Worm (Caenorhabditis elegans): Measurements from ENCODE around the gene K03B4.2.

The K03B4.2 gene

DNA sequence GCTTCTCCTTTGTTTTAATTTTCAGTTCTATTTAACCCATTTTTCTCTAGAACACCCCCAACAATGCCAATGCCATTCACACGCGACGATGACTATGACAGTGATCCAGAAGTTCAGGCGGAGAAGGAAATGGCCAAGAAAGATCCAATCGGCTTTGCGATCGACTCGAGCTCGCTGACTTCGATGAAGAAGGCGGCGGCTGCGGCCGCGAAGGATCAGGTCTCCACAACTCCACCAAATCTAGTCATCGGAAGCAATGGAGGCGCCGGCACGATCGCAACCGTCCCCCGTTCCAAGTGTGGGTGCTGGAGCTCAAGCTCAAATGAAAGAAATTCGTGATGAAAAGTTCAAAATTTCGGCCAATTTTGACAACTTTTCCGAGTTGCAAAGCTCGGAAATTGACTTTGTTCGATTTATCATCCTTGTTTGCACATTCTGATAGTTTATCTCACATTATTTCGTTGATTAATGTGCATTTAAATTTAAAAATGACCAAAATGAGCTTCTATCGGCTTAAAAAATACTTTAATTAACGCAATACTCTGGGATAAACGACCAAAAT, at the start of gene K03B4.2:
Gene K03B4.2 (plus strand): TSS at position 51 of the 562 bp plus-strand sequence.
- no peak for TF ChIP-seq sea-2 (GFP tag; IDR thresholded peaks at IDR 0.05)
- peak; percentile 67; the same call in 1 of the 2 replicates for TF ChIP-seq Y79H2A.3 (GFP tag; conservative IDR thresholded peaks at IDR 0.05)
- TF ChIP-seq snpc-1.1 (tag; optimal IDR thresholded peaks at IDR 0.05; ENCODE audit: insufficient read depth): no peak
- no peak for TF ChIP-seq ccch-3 (GFP tag; optimal IDR thresholded peaks at IDR 0.05)
- TF ChIP-seq ama-1 (optimal IDR thresholded peaks at IDR 0.05): peak; percentile 59
- no peak for TF ChIP-seq ama-1 (GFP tag; optimal IDR thresholded peaks at IDR 0.05)
- TF ChIP-seq Y56A3A.18 (GFP tag; IDR thresholded peaks at IDR 0.05): 0 out of 2 replicates have a peak, but pooled peaks have one; percentile 7
- 0 out of 2 replicates have a peak, but pooled peaks have one; percentile 45 for TF ChIP-seq cebp-2 (GFP tag; IDR thresholded peaks at IDR 0.05)
- TF ChIP-seq nfyb-1 (GFP tag; IDR thresholded peaks at IDR 0.05): 0 out of 2 replicates have a peak, but pooled peaks have one; percentile 32
- peak in 1 of 3 experiments; percentile 15 for TF ChIP-seq lin-35 (GFP tag; optimal IDR thresholded peaks at IDR 0.05)
- peak; percentile 64 for TF ChIP-seq zfh-2 (GFP tag; conservative IDR thresholded peaks at IDR 0.05)
- no peak for TF ChIP-seq lin-40 (tag; optimal IDR thresholded peaks at IDR 0.05)
- TF ChIP-seq madf-8 (GFP tag; conservative IDR thresholded peaks at IDR 0.05): 0 out of 2 replicates have a peak, but pooled peaks have one; percentile 12
- peak; percentile 43; the same call in 1 of the 2 replicates for TF ChIP-seq mcd-1 (GFP tag; IDR thresholded peaks at IDR 0.05)
- TF ChIP-seq madf-6 (GFP tag; IDR thresholded peaks at IDR 0.05): peak; percentile 34
- peak; percentile 38; the same call in 1 of the 2 replicates for TF ChIP-seq madf-3 (GFP tag; IDR thresholded peaks at IDR 0.05)
- TF ChIP-seq egrh-3 (GFP tag; IDR thresholded peaks at IDR 0.05): 0 out of 2 replicates have a peak, but pooled peaks have one; percentile 26
- TF ChIP-seq egl-18 (GFP tag; IDR thresholded peaks at IDR 0.05): 0 out of 2 replicates have a peak, but pooled peaks have one; percentile 19
- TF ChIP-seq pbrm-1 (GFP tag; IDR thresholded peaks at IDR 0.05): 0 out of 2 replicates have a peak, but pooled peaks have one; percentile 14
- TF ChIP-seq zim-3 (tag; optimal IDR thresholded peaks at IDR 0.05): peak; percentile 11
- TF ChIP-seq Y53G8AR.9 (GFP tag; conservative IDR thresholded peaks at IDR 0.05): peak; percentile 69; the same call in 1 of the 2 replicates

ce11 chrV:4640501-4641150, 47.2 kb upstream of the K03B4.2 start:
- TF ChIP-seq ceh-58 (GFP tag; IDR thresholded peaks at IDR 0.05): no peak
- peak; percentile 32 for TF ChIP-seq nhr-80 (tag; optimal IDR thresholded peaks at IDR 0.05)

DNA sequence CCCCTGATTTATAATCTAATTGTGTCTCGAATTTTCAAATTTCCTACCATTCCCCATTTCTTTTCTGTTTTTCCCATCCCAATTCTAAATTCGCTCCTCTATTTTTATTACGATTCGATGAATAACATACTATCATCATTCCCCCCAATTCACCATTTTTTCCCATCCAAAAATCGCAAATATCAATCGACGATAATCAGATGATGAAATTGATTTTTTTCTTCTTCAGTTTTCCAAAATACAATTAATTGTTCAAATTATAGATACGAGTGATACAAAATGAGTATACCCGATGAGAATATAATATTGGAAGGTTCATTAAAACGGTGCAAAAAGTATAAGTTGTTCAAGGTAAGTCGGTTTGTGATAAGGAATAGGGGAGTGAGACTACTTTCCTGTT, 45.1 kb upstream of the K03B4.2 start, which contains the start of gene soc-1:
Gene soc-1 (plus strand): TSS at position 262 of the 400 bp plus-strand sequence.
- TF ChIP-seq zim-3 (tag; optimal IDR thresholded peaks at IDR 0.05) (no peak), lir-1 (GFP tag; conservative IDR thresholded peaks at IDR 0.05) (no peak), sdz-38 (tag; optimal IDR thresholded peaks at IDR 0.05) (no peak), lsy-27 (tag; optimal IDR thresholded peaks at IDR 0.05; ENCODE audit: borderline replicate concordance, insufficient read depth) (no peak), mel-28 (tag; optimal IDR thresholded peaks at IDR 0.05; ENCODE audit: borderline replicate concordance) (no peak), cebp-1 (GFP tag; IDR thresholded peaks at IDR 0.05) (no peak), cebp-1 (tag; optimal IDR thresholded peaks at IDR 0.05) (no peak), efl-1 (GFP tag; optimal IDR thresholded peaks at IDR 0.05) (no peak), ztf-18 (tag; optimal IDR thresholded peaks at IDR 0.05) (no peak), F39B2.1 (GFP tag; IDR thresholded peaks at IDR 0.05) (no peak), ceh-79 (tag; optimal IDR thresholded peaks at IDR 0.05) (no peak), snpc-1.1 (tag; optimal IDR thresholded peaks at IDR 0.05; ENCODE audit: insufficient read depth) (no peak), hlh-12 (tag; optimal IDR thresholded peaks at IDR 0.05) (no peak), attf-3 (GFP tag; conservative IDR thresholded peaks at IDR 0.05) (no peak), xnd-1 (tag; optimal IDR thresholded peaks at IDR 0.05) (no peak), ceh-58 (GFP tag; IDR thresholded peaks at IDR 0.05) (no peak), Y95B8A.8 (GFP tag; IDR thresholded peaks at IDR 0.05) (no peak), ceh-91 (GFP tag; IDR thresholded peaks at IDR 0.05) (no peak), ztf-22 (GFP tag; optimal IDR thresholded peaks at IDR 0.05) (no peak)
